Fruit fly (Drosophila melanogaster) whole organism, wandering third instar larva: Measurements from ENCODE around the gene CG32069.

Experiments
- Rel ChIP-seq, 2 experiments: fragments of 200-800 bp; sonication (Bioruptor generic) in 1 of 2; optimal IDR thresholded peaks; 2 replicates in 1 of 2; 3 replicates in 1 of 2; lab custom pipeline; 2016 to 2019; ENCODE audit warnings: mild to moderate bottlenecking in 2 of 2, missing biosample characterization in 2 of 2, missing genetic modification characterization in 2 of 2, moderate library complexity in 1 of 2
- sage ChIP-seq: fragments of 200-800 bp; sonication (Bioruptor generic); optimal IDR thresholded peaks from 2 replicates; lab custom pipeline; 2016; ENCODE audit warnings: missing biosample characterization, mild to moderate bottlenecking, missing genetic modification characterization

DNA sequence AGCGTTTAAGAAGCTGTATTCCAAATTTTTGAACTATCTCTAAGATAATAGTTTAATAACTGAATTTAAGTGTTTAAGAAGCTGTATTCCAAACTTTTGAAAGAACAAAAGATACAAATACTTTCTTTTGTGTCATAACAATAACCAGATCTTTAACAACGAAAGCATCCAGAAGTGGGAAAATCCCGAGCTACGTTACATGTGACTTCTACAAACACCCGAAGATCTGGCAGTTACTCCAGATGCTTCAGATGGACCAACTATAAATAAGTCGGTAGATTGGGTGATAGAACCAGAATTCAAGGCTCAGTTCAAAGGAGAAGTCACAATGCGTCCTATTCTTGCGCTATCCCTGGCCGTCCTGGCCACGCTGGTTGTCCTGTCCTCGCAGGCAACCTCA is 45.5 kb upstream of the CG32069 start, which contains the start of gene CG12522:
- TF ChIP-seq sage: no peak
- TF ChIP-seq Rel (GFP tag; optimal IDR thresholded peaks at IDR 0.05; lab: Kevin White, UChicago): no peak
- TF ChIP-seq Rel (tag; optimal IDR thresholded peaks at IDR 0.05; lab: Kevin White, UChicago): no peak
